Worm (Caenorhabditis elegans) whole organism, midembryonic: ENCODE results near the gene C16D9.6.
A peak's percentile ranks its signal among the peaks of the same experiment; 100 is the strongest.

Source experiments
- cog-1 ChIP-seq: sonication (generic microtip); optimal IDR thresholded peaks from 2 replicates; lab custom pipeline; 2016; ENCODE audit warnings: missing genetic modification characterization, missing compliant biosample characterization
- flt-1 ChIP-seq: fragments of 200-800 bp; sonication (Bioruptor generic); IDR thresholded peaks from 2 replicates; pipeline ENCODE4 v1.3.6; 2022; ENCODE audit warnings: missing genetic modification characterization, missing compliant biosample characterization
- med-1 ChIP-seq: sonication (generic microtip); optimal IDR thresholded peaks from 2 replicates; lab custom pipeline; 2017; ENCODE audit warnings: missing genetic modification characterization, mild to moderate bottlenecking, missing compliant biosample characterization, antibody characterized with exemption, missing genetic modification reagents; ENCODE audit not compliant: insufficient read depth
- ref-1 ChIP-seq: fragments of 200-800 bp; sonication (Bioruptor generic); conservative IDR thresholded peaks from 2 replicates; pipeline ENCODE4 v1.3.6; 2022; ENCODE audit warnings: missing genetic modification reagents, missing genetic modification characterization, missing compliant biosample characterization
- ztf-23 ChIP-seq: fragments of 200-800 bp; sonication (Bioruptor generic); IDR thresholded peaks from 2 replicates; pipeline ENCODE4 v1.3.6; 2022; ENCODE audit warnings: missing genetic modification reagents, missing genetic modification characterization, missing compliant biosample characterization

DNA sequence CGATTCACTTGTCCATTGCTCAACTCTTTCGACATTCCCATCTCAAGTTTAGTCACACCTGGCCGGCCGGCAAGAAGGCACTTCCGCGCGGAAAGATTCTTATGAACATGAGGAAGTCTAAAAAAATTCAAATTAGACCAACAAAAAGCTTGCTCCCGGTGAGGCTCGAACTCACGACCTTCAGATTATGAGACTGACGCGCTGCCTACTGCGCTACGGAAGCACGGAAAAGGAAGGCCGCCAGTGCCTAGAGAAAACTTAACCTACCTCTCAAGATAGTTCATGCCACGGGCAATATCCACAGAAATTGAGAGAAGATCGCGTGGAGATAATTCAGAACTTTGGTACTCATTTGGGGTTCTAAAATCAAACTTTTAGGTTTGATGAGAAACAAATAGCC, 20.1 kb downstream of the C16D9.6 start:
- TF ChIP-seq ref-1 (GFP tag; lab: Robert Waterston, UW): no peak
- TF ChIP-seq flt-1 (GFP tag; lab: Robert Waterston, UW): peak; percentile 60; the same call in 1 of the 2 replicates
- TF ChIP-seq ztf-23 (GFP tag; lab: Robert Waterston, UW): peak; percentile 70; the same call in 1 of the 2 replicates
- no peak for TF ChIP-seq cog-1 (tag; lab: Kevin White, UChicago)
- no peak for TF ChIP-seq med-1
